Worm (Caenorhabditis elegans) whole organism, late embryonic: ENCODE measurements around the gene F47G9.4.

Experiments
- C38D4.7 ChIP-seq: fragments of 200-800 bp; sonication (Bioruptor generic); optimal IDR thresholded peaks from 2 replicates; lab custom pipeline; 2018; ENCODE audit warnings: mild to moderate bottlenecking, missing genetic modification characterization, moderate library complexity, missing compliant biosample characterization
- F13H6.1 ChIP-seq: sonication (generic microtip); optimal IDR thresholded peaks from 2 replicates; lab custom pipeline; 2016; ENCODE audit warnings: missing genetic modification characterization, missing compliant biosample characterization
- K02D7.2 ChIP-seq: sonication (generic microtip); optimal IDR thresholded peaks from 2 replicates; lab custom pipeline; 2017; ENCODE audit warnings: mild to moderate bottlenecking, missing genetic modification characterization, missing compliant biosample characterization
- K09A11.1 ChIP-seq: sonication (generic microtip); optimal IDR thresholded peaks from 2 replicates; lab custom pipeline; 2017; ENCODE audit warnings: antibody characterized with exemption, mild to moderate bottlenecking, missing genetic modification characterization, missing compliant biosample characterization; ENCODE audit not compliant: insufficient read depth
- ahr-1 ChIP-seq: sonication (generic microtip); optimal IDR thresholded peaks from 2 replicates; lab custom pipeline; 2016; ENCODE audit warnings: missing genetic modification characterization, missing compliant biosample characterization
- ceh-18 ChIP-seq: sonication (generic microtip); optimal IDR thresholded peaks from 2 replicates; lab custom pipeline; 2016; ENCODE audit warnings: missing genetic modification characterization, missing compliant biosample characterization
- ceh-2 ChIP-seq: sonication (generic microtip); optimal IDR thresholded peaks from 2 replicates; lab custom pipeline; 2016; ENCODE audit warnings: missing genotype, missing genetic modification characterization, missing compliant biosample characterization
- ceh-24 ChIP-seq: sonication (generic microtip); optimal IDR thresholded peaks from 2 replicates; lab custom pipeline; 2016; ENCODE audit warnings: mild to moderate bottlenecking, missing genetic modification characterization, missing compliant biosample characterization
- ceh-30 ChIP-seq: fragments of 150-350 bp; optimal IDR thresholded peaks from 2 replicates; lab custom pipeline; 2014; ENCODE audit warnings: missing biosample characterization, missing genetic modification characterization
- ceh-31 ChIP-seq: sonication (generic microtip); optimal IDR thresholded peaks from 2 replicates; lab custom pipeline; 2016; ENCODE audit warnings: missing genetic modification characterization, missing compliant biosample characterization
- ceh-34 ChIP-seq: sonication (generic microtip); optimal IDR thresholded peaks from 2 replicates; lab custom pipeline; 2016; ENCODE audit warnings: mild to moderate bottlenecking, missing genetic modification characterization, missing compliant biosample characterization
- ceh-48 ChIP-seq: sonication (generic microtip); optimal IDR thresholded peaks from 2 replicates; lab custom pipeline; 2016; ENCODE audit warnings: missing genetic modification characterization, inconsistent platforms, missing compliant biosample characterization
- che-1 ChIP-seq: sonication (generic microtip); optimal IDR thresholded peaks from 2 replicates; lab custom pipeline; 2016; ENCODE audit warnings: mild to moderate bottlenecking, missing genetic modification characterization, missing compliant biosample characterization
- dve-1 ChIP-seq: sonication (generic microtip); optimal IDR thresholded peaks from 2 replicates; lab custom pipeline; 2017; ENCODE audit warnings: antibody characterized with exemption, mild to moderate bottlenecking, missing genetic modification characterization, missing compliant biosample characterization
- elt-2 ChIP-seq: sonication (generic microtip); optimal IDR thresholded peaks from 2 replicates; lab custom pipeline; 2016; ENCODE audit warnings: missing genetic modification reagents, missing genetic modification characterization, missing compliant biosample characterization
- fax-1 ChIP-seq: sonication (generic microtip); optimal IDR thresholded peaks from 2 replicates; lab custom pipeline; 2016; ENCODE audit warnings: missing genotype, missing genetic modification characterization, missing compliant biosample characterization
- fkh-6 ChIP-seq: sonication (generic microtip); optimal IDR thresholded peaks from 2 replicates; lab custom pipeline; 2016; ENCODE audit warnings: missing genetic modification characterization, missing compliant biosample characterization
- hlh-6 ChIP-seq: sonication (generic microtip); optimal IDR thresholded peaks from 2 replicates; lab custom pipeline; 2016; ENCODE audit warnings: missing genotype, missing genetic modification characterization, missing compliant biosample characterization
- hlh-8 ChIP-seq: sonication (generic microtip); optimal IDR thresholded peaks from 2 replicates; lab custom pipeline; 2016; ENCODE audit warnings: missing genotype, missing genetic modification characterization, missing compliant biosample characterization
- lin-11 ChIP-seq: fragments of 200-800 bp; sonication (Bioruptor generic); optimal IDR thresholded peaks from 2 replicates; lab custom pipeline; 2018; ENCODE audit warnings: mild to moderate bottlenecking, missing genetic modification characterization, missing compliant biosample characterization
- madf-2 ChIP-seq: sonication (generic microtip); optimal IDR thresholded peaks from 2 replicates; lab custom pipeline; 2017; ENCODE audit warnings: missing genetic modification characterization, missing compliant biosample characterization
- mec-3 ChIP-seq: sonication (generic microtip); optimal IDR thresholded peaks from 2 replicates; lab custom pipeline; 2016; ENCODE audit warnings: borderline replicate concordance, missing genetic modification characterization, missing compliant biosample characterization
- nfya-1 ChIP-seq: sonication (generic microtip); optimal IDR thresholded peaks from 2 replicates; lab custom pipeline; 2017; ENCODE audit warnings: missing genetic modification characterization, mild to moderate bottlenecking, missing compliant biosample characterization, antibody characterized with exemption, moderate library complexity
- npax-4 ChIP-seq: sonication (generic microtip); optimal IDR thresholded peaks from 2 replicates; lab custom pipeline; 2016; ENCODE audit warnings: missing genetic modification characterization, missing compliant biosample characterization
- odd-2 ChIP-seq: sonication (generic microtip); optimal IDR thresholded peaks from 2 replicates; lab custom pipeline; 2017; ENCODE audit warnings: antibody characterized with exemption, mild to moderate bottlenecking, missing genetic modification characterization, missing compliant biosample characterization
- pag-3 ChIP-seq: sonication (generic microtip); optimal IDR thresholded peaks from 2 replicates; lab custom pipeline; 2016; ENCODE audit warnings: missing compliant biosample characterization, missing genetic modification characterization, borderline replicate concordance
- pax-1 ChIP-seq: fragments of 150-350 bp; optimal IDR thresholded peaks from 2 replicates; lab custom pipeline; 2014; ENCODE audit warnings: missing biosample characterization, missing genetic modification characterization
- pha-2 ChIP-seq: sonication (generic microtip); optimal IDR thresholded peaks from 2 replicates; lab custom pipeline; 2017; ENCODE audit warnings: mild to moderate bottlenecking, missing genetic modification characterization, missing compliant biosample characterization
- pros-1 ChIP-seq: fragments of 150-350 bp; optimal IDR thresholded peaks from 2 replicates; lab custom pipeline; 2014; ENCODE audit warnings: missing biosample characterization, missing genetic modification reagents, missing genetic modification characterization
- rnt-1 ChIP-seq: sonication (generic microtip); optimal IDR thresholded peaks from 2 replicates; lab custom pipeline; 2016; ENCODE audit warnings: missing genetic modification characterization, missing compliant biosample characterization
- sdc-2 ChIP-seq: sonication (generic microtip); optimal IDR thresholded peaks from 2 replicates; lab custom pipeline; 2016; ENCODE audit warnings: missing genotype, missing genetic modification characterization, missing compliant biosample characterization
- tbx-2 ChIP-seq: sonication (generic microtip); optimal IDR thresholded peaks from 2 replicates; lab custom pipeline; 2016; ENCODE audit warnings: missing genetic modification characterization, missing compliant biosample characterization
- unc-3 ChIP-seq, 2 experiments: fragments of 200-800 bp in 1 of 2; sonication (Bioruptor generic) in 1 of 2; sonication (generic microtip) in 1 of 2; conservative IDR thresholded peaks in 1 of 2; optimal IDR thresholded peaks in 1 of 2; 2 replicates each; pipeline versions ENCODE4 v1.3.6 to Lab custom; 2016 to 2022; ENCODE audit warnings: missing compliant biosample characterization in 2 of 2, missing genetic modification characterization in 2 of 2, missing genetic modification reagents in 1 of 2
- unc-42 ChIP-seq: sonication (generic microtip); optimal IDR thresholded peaks from 2 replicates; lab custom pipeline; 2016; ENCODE audit warnings: missing genotype, missing genetic modification characterization, missing compliant biosample characterization
- unc-86 ChIP-seq: sonication (generic microtip); optimal IDR thresholded peaks from 2 replicates; lab custom pipeline; 2016; ENCODE audit warnings: missing genetic modification characterization, missing compliant biosample characterization
- ztf-16 ChIP-seq: sonication (generic microtip); optimal IDR thresholded peaks from 2 replicates; lab custom pipeline; 2017; ENCODE audit warnings: missing genetic modification characterization, missing compliant biosample characterization

F47G9.4 gene

ce11 chrV:11341130-11341675 lies 19.6 kb upstream of the F47G9.4 start (continued):
- TF ChIP-seq ceh-2 (tag; lab: Kevin White, UChicago) (no peak), mec-3 (tag; lab: Kevin White, UChicago) (no peak), unc-86 (tag; lab: Kevin White, UChicago) (no peak), ceh-48 (tag; lab: Kevin White, UChicago) (no peak), ztf-16 (tag; lab: Kevin White, UChicago) (no peak), tbx-2 (tag; lab: Kevin White, UChicago) (peak; percentile 13), ceh-18 (no peak), rnt-1 (tag; lab: Kevin White, UChicago) (no peak), F13H6.1 (tag; lab: Kevin White, UChicago) (no peak), ceh-31 (peak; percentile 38), unc-3 (GFP tag; conservative IDR thresholded peaks at IDR 0.05; lab: Robert Waterston, UW) (no peak), unc-3 (tag; optimal IDR thresholded peaks at IDR 0.05; lab: Kevin White, UChicago) (no peak), ceh-34 (tag; lab: Kevin White, UChicago) (peak; percentile 16), K09A11.1 (tag; lab: Kevin White, UChicago) (no peak)
- TF ChIP-seq, all 69 proteins: peak for 6

ce11 chrV:11336877-11337276 lies 15.3 kb upstream of the F47G9.4 start:
- TF ChIP-seq ceh-30 (tag; lab: Kevin White, UChicago) = no peak
- no peak for TF ChIP-seq mec-3 (tag; lab: Kevin White, UChicago)
- no peak for TF ChIP-seq sdc-2 (tag; lab: Kevin White, UChicago)
- TF ChIP-seq unc-42 (tag; lab: Kevin White, UChicago) = peak; percentile 90
- TF ChIP-seq K02D7.2 (tag; lab: Kevin White, UChicago) = no peak

- TF ChIP-seq ceh-34 (tag; lab: Kevin White, UChicago) = peak; percentile 97
- TF ChIP-seq unc-42 (tag; lab: Kevin White, UChicago) = no peak
- TF ChIP-seq fkh-6 (tag; lab: Kevin White, UChicago) = no peak
- TF ChIP-seq unc-86 (tag; lab: Kevin White, UChicago) = no peak
- peak; percentile 5 for TF ChIP-seq pha-2 (tag; lab: Kevin White, UChicago)
- no peak for TF ChIP-seq madf-2 (tag; lab: Kevin White, UChicago)
- no peak for TF ChIP-seq odd-2
- TF ChIP-seq pax-1 (tag; lab: Kevin White, UChicago) = peak; percentile 95
Observed at ce11 chrV:11335757-11336418, 14.3 kb upstream of the F47G9.4 start.

ce11 chrV:11334193-11334592 lies 12.6 kb upstream of the F47G9.4 start, which contains the start of gene T02E9.6:
T02E9.6 (minus strand) TSS chrV:11334293.
- no peak for TF ChIP-seq ceh-31
- no peak for TF ChIP-seq nfya-1 (tag; lab: Kevin White, UChicago)
- TF ChIP-seq unc-42 (tag; lab: Kevin White, UChicago) = no peak
- TF ChIP-seq lin-11 (tag; lab: Kevin White, UChicago) = no peak
- TF ChIP-seq dve-1 (tag; lab: Kevin White, UChicago) = no peak
- no peak for TF ChIP-seq npax-4
- TF ChIP-seq hlh-6 (tag; lab: Kevin White, UChicago) = no peak
- no peak for TF ChIP-seq che-1 (tag; lab: Kevin White, UChicago)
- TF ChIP-seq elt-2 (tag; lab: Kevin White, UChicago) = no peak
- TF ChIP-seq pros-1 (tag; lab: Kevin White, UChicago) = no peak
- TF ChIP-seq ahr-1 (tag; lab: Kevin White, UChicago) = no peak
- no peak for TF ChIP-seq C38D4.7 (GFP tag; lab: Kevin White, UChicago)
- no peak for TF ChIP-seq pag-3
- TF ChIP-seq hlh-8 (tag; lab: Kevin White, UChicago) = no peak
- TF ChIP-seq F13H6.1 (tag; lab: Kevin White, UChicago) = no peak
- TF ChIP-seq ceh-24 (tag; lab: Kevin White, UChicago) = no peak
- no peak for TF ChIP-seq fax-1 (tag; lab: Kevin White, UChicago)
- TF ChIP-seq sdc-2 (tag; lab: Kevin White, UChicago) = no peak
- no peak for TF ChIP-seq unc-3 (GFP tag; conservative IDR thresholded peaks at IDR 0.05; lab: Robert Waterston, UW)
- no peak for TF ChIP-seq unc-3 (tag; optimal IDR thresholded peaks at IDR 0.05; lab: Kevin White, UChicago)
